Worm (Caenorhabditis elegans) whole organism, mixed stage, embryonic: ENCODE data around the gene F47E1.1.

ENCODE experiments used
- ceh-43 ChIP-seq: fragments of 200-800 bp; sonication (Bioruptor generic); optimal IDR thresholded peaks from 2 replicates; lab custom pipeline; 2018; ENCODE audit warnings: mild to moderate bottlenecking, missing genetic modification characterization, moderate library complexity, missing compliant biosample characterization
- ces-1 ChIP-seq: fragments of 150-350 bp; optimal IDR thresholded peaks from 2 replicates; lab custom pipeline; 2014; ENCODE audit warnings: missing biosample characterization, missing genetic modification reagents, missing genetic modification characterization
- nhr-76 ChIP-seq: sonication (generic microtip); optimal IDR thresholded peaks from 2 replicates; lab custom pipeline; 2017; ENCODE audit warnings: missing biosample characterization, missing genetic modification characterization
- sptf-1 ChIP-seq: sonication (generic microtip); optimal IDR thresholded peaks from 2 replicates; lab custom pipeline; 2017; ENCODE audit warnings: mild to moderate bottlenecking, missing genetic modification characterization, moderate library complexity, missing compliant biosample characterization
- unc-39 ChIP-seq: fragments of 150-350 bp; optimal IDR thresholded peaks from 2 replicates; lab custom pipeline; 2014; ENCODE audit warnings: missing biosample characterization, missing genetic modification characterization

DNA sequence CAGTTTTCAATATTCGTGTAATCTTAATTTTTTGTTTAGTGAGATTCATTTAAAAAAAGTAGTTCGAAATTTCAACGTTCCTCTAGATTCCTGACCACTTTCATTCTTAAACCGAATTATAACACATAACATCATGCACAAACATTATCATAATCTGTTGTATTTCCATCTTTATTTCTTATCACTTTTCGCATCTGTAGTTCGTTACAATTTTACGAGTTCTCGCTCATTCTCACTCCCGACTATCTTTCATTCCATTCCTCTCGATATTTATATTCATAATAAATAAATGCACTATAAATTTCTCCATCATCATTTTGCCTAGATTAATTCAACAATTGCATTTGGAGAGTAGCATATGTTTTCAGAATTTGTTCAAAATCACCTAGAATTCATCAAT lies 4.2 kb downstream of the F47E1.1 start:
- TF ChIP-seq nhr-76 (tag; lab: Kevin White, UChicago) (no peak), ces-1 (GFP tag; lab: Kevin White, UChicago) (no peak), sptf-1 (tag; lab: Kevin White, UChicago) (no peak), ceh-43 (GFP tag; lab: Kevin White, UChicago) (no peak), unc-39 (tag; lab: Kevin White, UChicago) (no peak)
